Fruit fly (Drosophila melanogaster): ENCODE data around the gene ND-13B.

The ND-13B gene

DNA sequence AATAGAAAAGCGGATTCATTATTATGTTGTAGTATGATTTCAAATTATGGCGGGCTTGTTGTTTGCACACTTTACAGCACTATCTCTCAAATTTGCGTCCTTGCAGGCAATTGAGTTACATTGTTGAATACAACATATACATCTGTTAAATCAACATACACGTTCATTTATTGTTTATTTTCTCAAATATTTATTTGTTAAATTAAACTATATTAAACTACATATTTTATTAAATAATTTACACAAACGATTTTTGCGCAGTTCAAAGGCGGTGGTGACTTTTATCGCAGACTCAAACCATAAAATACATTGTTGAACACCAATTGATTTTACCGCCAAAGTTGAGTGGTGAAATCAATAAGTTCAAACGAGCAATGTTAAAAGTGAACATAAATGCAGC is 4.3 kb upstream of the ND-13B start (continued):
- TF ChIP-seq CG16813 (GFP tag; IDR thresholded peaks at IDR 0.05; ENCODE audit: partially characterized antibody): 0 out of 3 replicates have a peak, but pooled peaks have one; percentile 35
- no peak for TF ChIP-seq Blimp-1 (GFP tag; optimal IDR thresholded peaks at IDR 0.05)
- TF ChIP-seq CG2678 (tag; optimal IDR thresholded peaks at IDR 0.05): peak; percentile 30
- TF ChIP-seq CG12155 (GFP tag; optimal IDR thresholded peaks at IDR 0.05): peak; percentile 38
- no peak for TF ChIP-seq CG4820 (GFP tag; optimal IDR thresholded peaks at IDR 0.05)
- no peak for TF ChIP-seq HmgD (GFP tag; optimal IDR thresholded peaks at IDR 0.05)
- TF ChIP-seq sna (GFP tag; IDR thresholded peaks at IDR 0.05; ENCODE audit: partially characterized antibody): no peak

DNA sequence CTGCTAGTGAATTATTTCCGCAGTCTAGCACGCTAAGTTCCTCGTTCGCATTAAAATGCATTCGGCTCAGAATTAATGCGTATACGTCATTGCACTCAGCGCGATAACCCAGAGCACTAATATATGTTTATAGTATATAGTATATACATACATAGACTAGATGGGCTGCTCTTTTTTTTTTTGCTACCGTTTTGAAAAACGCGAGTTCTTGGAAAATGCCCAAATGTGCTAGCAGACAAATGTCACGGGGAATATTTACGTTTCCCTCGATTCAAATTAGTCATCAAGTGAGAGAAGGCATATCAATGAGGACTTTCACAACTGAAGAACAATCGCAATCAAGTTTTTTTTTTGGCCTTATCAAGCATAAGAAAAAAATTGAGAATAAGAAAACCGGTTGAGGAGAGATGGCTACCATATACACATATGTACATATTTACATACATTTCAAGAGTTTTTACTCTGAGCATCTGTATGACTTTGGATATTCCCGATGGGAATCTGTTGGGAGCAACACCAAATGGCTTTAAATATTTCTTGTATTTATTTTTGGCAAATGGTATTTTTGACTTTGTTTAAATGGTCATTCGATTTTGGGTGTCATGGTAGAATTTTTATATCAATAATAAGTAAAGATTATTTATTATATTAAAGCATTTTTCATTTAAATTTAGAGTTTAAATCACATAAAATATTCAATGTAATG is 3.7 kb upstream of the ND-13B start:
- TF ChIP-seq sqz (GFP tag; optimal IDR thresholded peaks at IDR 0.05): peak; percentile 81
- TF ChIP-seq chinmo (GFP tag; IDR thresholded peaks at IDR 0.05; ENCODE audit: partially characterized antibody): 0 out of 4 replicates have a peak, but pooled peaks have one; percentile 45
- TF ChIP-seq dan (GFP tag; IDR thresholded peaks at IDR 0.05): no peak
- no peak for TF ChIP-seq ara (GFP tag; IDR thresholded peaks at IDR 0.05)
- TF ChIP-seq sens (GFP tag): peak; percentile 58
- TF ChIP-seq Doc3 (GFP tag; IDR thresholded peaks at IDR 0.05; ENCODE audit: partially characterized antibody): no peak
- TF ChIP-seq grn (GFP tag; optimal IDR thresholded peaks at IDR 0.05): no peak
- 0 out of 2 replicates have a peak, but pooled peaks have one; percentile 14 for TF ChIP-seq CG11696 (GFP tag; IDR thresholded peaks at IDR 0.05)
- TF ChIP-seq shn (GFP tag; optimal IDR thresholded peaks at IDR 0.05): no peak
- peak; percentile 41 for TF ChIP-seq nom (GFP tag; optimal IDR thresholded peaks at IDR 0.05)
- no peak for TF ChIP-seq caup (GFP tag; optimal IDR thresholded peaks at IDR 0.05; ENCODE audit: severe bottlenecking)
- no peak for TF ChIP-seq cas (GFP tag; IDR thresholded peaks at IDR 0.05)
- no peak for TF ChIP-seq org-1 (GFP tag; optimal IDR thresholded peaks at IDR 0.05)
- 0 out of 3 replicates have a peak, but pooled peaks have one; percentile 12 for TF ChIP-seq CG2199 (GFP tag; IDR thresholded peaks at IDR 0.05)
- no peak for TF ChIP-seq pfk (GFP tag; optimal IDR thresholded peaks at IDR 0.05)

dm6 chr3L:10696635-10697412 is 2.9 kb upstream of the ND-13B start, which contains the start of gene NijA:
TSS of gene NijA (minus strand) at chr3L:10696877.
- TF ChIP-seq CG8089 (GFP tag; optimal IDR thresholded peaks at IDR 0.05): no peak
- TF ChIP-seq CG10543 (GFP tag; optimal IDR thresholded peaks at IDR 0.05): no peak
- TF ChIP-seq mam (GFP tag; optimal IDR thresholded peaks at IDR 0.05): no peak
- TF ChIP-seq CG8359 (GFP tag; optimal IDR thresholded peaks at IDR 0.05; ENCODE audit: borderline replicate concordance): no peak
- TF ChIP-seq dm (GFP tag; optimal IDR thresholded peaks at IDR 0.05): no peak
- peak; percentile 54 for TF ChIP-seq nmo (GFP tag; optimal IDR thresholded peaks at IDR 0.05)
- TF ChIP-seq CG18599 (GFP tag; optimal IDR thresholded peaks at IDR 0.05): peak; percentile 21
- TF ChIP-seq ap (GFP tag; IDR thresholded peaks at IDR 0.05): no peak
- no peak for TF ChIP-seq nau (GFP tag; optimal IDR thresholded peaks at IDR 0.05)
- TF ChIP-seq ab (GFP tag; optimal IDR thresholded peaks at IDR 0.05): no peak
- no peak for TF ChIP-seq sc (optimal IDR thresholded peaks at IDR 0.05)
- TF ChIP-seq sc (GFP tag; optimal IDR thresholded peaks at IDR 0.05): no peak
- TF ChIP-seq CG7928 (GFP tag; optimal IDR thresholded peaks at IDR 0.05): no peak
- no peak for TF ChIP-seq ERR (GFP tag; optimal IDR thresholded peaks at IDR 0.05)
- TF ChIP-seq chn (GFP tag; optimal IDR thresholded peaks at IDR 0.05): no peak
- peak; percentile 35 for TF ChIP-seq CG15601 (tag; optimal IDR thresholded peaks at IDR 0.05)
- TF ChIP-seq Ptx1 (GFP tag; IDR thresholded peaks at IDR 0.05): no peak
- TF ChIP-seq Rx (GFP tag; IDR thresholded peaks at IDR 0.05): no peak
- TF ChIP-seq Elba2 (GFP tag; optimal IDR thresholded peaks at IDR 0.05): no peak
- no peak for TF ChIP-seq YL-1 (GFP tag; optimal IDR thresholded peaks at IDR 0.05)
- no peak for TF ChIP-seq Pdp1 (GFP tag; optimal IDR thresholded peaks at IDR 0.05)
- TF ChIP-seq jing (GFP tag; optimal IDR thresholded peaks at IDR 0.05): no peak
- TF ChIP-seq Xrp1 (GFP tag; IDR thresholded peaks at IDR 0.05): no peak
- no peak for TF ChIP-seq danr (GFP tag; IDR thresholded peaks at IDR 0.05)
- no peak for TF ChIP-seq Sin3A (optimal IDR thresholded peaks at IDR 0.05)
